Fruit fly (Drosophila melanogaster) whole organism, prepupa: ENCODE results near the gene Zmynd8.

ENCODE experiments used
- Blimp-1 ChIP-seq: fragments of 200-800 bp; sonication (Bioruptor generic); optimal IDR thresholded peaks from 3 replicates; lab custom pipeline; 2017; ENCODE audit warnings: missing biosample characterization, missing genetic modification characterization, mild to moderate bottlenecking, moderate library complexity, missing genetic modification reagents
- CG10631 ChIP-seq: fragments of 200-800 bp; sonication (Bioruptor generic); optimal IDR thresholded peaks from 2 replicates; lab custom pipeline; 2016; ENCODE audit warnings: missing biosample characterization, missing genetic modification characterization
- CG10669 ChIP-seq: fragments of 200-800 bp; sonication (Bioruptor generic); optimal IDR thresholded peaks from 3 replicates; lab custom pipeline; 2018; ENCODE audit warnings: missing biosample characterization, mild to moderate bottlenecking, missing genetic modification characterization, moderate library complexity
- CG11762 ChIP-seq: fragments of 200-800 bp; sonication (Bioruptor generic); optimal IDR thresholded peaks from 3 replicates; lab custom pipeline; 2016; ENCODE audit warnings: missing biosample characterization, missing genetic modification characterization; ENCODE audit not compliant: insufficient read depth
- CG11902 ChIP-seq: fragments of 200-800 bp; sonication (Bioruptor generic); optimal IDR thresholded peaks from 3 replicates; lab custom pipeline; 2016; ENCODE audit warnings: missing biosample characterization, missing genetic modification characterization
- CG15336 ChIP-seq: fragments of 200-800 bp; sonication (Bioruptor generic); IDR thresholded peaks from 2 replicates; pipeline ENCODE4 v1.3.6; 2022; ENCODE audit warnings: missing biosample characterization, missing genetic modification characterization
- CG1621 ChIP-seq: fragments of 200-800 bp; sonication (Bioruptor generic); optimal IDR thresholded peaks from 3 replicates; lab custom pipeline; 2018; ENCODE audit warnings: missing biosample characterization, mild to moderate bottlenecking, missing genetic modification characterization
- CG16779 ChIP-seq: fragments of 200-800 bp; sonication (Bioruptor generic); optimal IDR thresholded peaks from 3 replicates; lab custom pipeline; 2017; ENCODE audit warnings: missing biosample characterization, mild to moderate bottlenecking, missing genetic modification characterization
- CG3032 ChIP-seq: fragments of 200-800 bp; optimal IDR thresholded peaks from 2 replicates; lab custom pipeline; 2019; ENCODE audit warnings: missing biosample characterization, mild to moderate bottlenecking, missing genetic modification characterization, moderate library complexity
- CG31627 ChIP-seq: fragments of 200-800 bp; sonication (Bioruptor generic); optimal IDR thresholded peaks from 3 replicates; lab custom pipeline; 2016; ENCODE audit warnings: missing biosample characterization, missing genetic modification characterization
- CG32006 ChIP-seq: fragments of 200-800 bp; sonication (Bioruptor generic); optimal IDR thresholded peaks from 3 replicates; lab custom pipeline; 2017; ENCODE audit warnings: missing biosample characterization, mild to moderate bottlenecking, missing genetic modification characterization
- CG34406 ChIP-seq: fragments of 200-800 bp; sonication (Bioruptor generic); optimal IDR thresholded peaks from 3 replicates; lab custom pipeline; 2016; ENCODE audit warnings: missing biosample characterization, missing genetic modification characterization
- CG3919 ChIP-seq: fragments of 200-800 bp; sonication (Bioruptor generic); optimal IDR thresholded peaks from 3 replicates; lab custom pipeline; 2016; ENCODE audit warnings: missing biosample characterization, missing genetic modification characterization
- CG4318 ChIP-seq: fragments of 200-800 bp; sonication (Bioruptor generic); optimal IDR thresholded peaks from 3 replicates; lab custom pipeline; 2017; ENCODE audit warnings: missing biosample characterization, mild to moderate bottlenecking, missing genetic modification characterization
- CG6163 ChIP-seq: fragments of 200-800 bp; sonication (Bioruptor generic); IDR thresholded peaks from 3 replicates; pipeline ENCODE4 v1.3.6; 2022; ENCODE audit warnings: missing biosample characterization, missing genetic modification characterization
- CG6276 ChIP-seq: fragments of 200-800 bp; sonication (Bioruptor generic); optimal IDR thresholded peaks from 2 replicates; lab custom pipeline; 2017; ENCODE audit warnings: missing biosample characterization, mild to moderate bottlenecking, missing genetic modification characterization
- CG6792 ChIP-seq: fragments of 200-800 bp; sonication (Bioruptor generic); optimal IDR thresholded peaks from 3 replicates; lab custom pipeline; 2016; ENCODE audit warnings: missing biosample characterization, missing genetic modification characterization
- CG6808 ChIP-seq: fragments of 200-800 bp; sonication (Bioruptor generic); optimal IDR thresholded peaks from 3 replicates; lab custom pipeline; 2017; ENCODE audit warnings: missing biosample characterization, missing genetic modification characterization, mild to moderate bottlenecking, moderate library complexity, missing genetic modification reagents
- CG6854 ChIP-seq: fragments of 200-800 bp; sonication (Bioruptor generic); optimal IDR thresholded peaks from 2 replicates; lab custom pipeline; 2017; ENCODE audit warnings: missing biosample characterization, mild to moderate bottlenecking, missing genetic modification characterization
- CG7368 ChIP-seq: fragments of 200-800 bp; sonication (Bioruptor generic); optimal IDR thresholded peaks from 3 replicates; lab custom pipeline; 2016; ENCODE audit warnings: missing biosample characterization, missing genetic modification characterization
- CG8119 ChIP-seq: fragments of 200-800 bp; sonication (Bioruptor generic); IDR thresholded peaks from 3 replicates; pipeline ENCODE4 v1.3.6; 2022; ENCODE audit warnings: missing biosample characterization, missing genetic modification characterization
- CG8319 ChIP-seq: fragments of 200-800 bp; sonication (Bioruptor generic); optimal IDR thresholded peaks from 3 replicates; lab custom pipeline; 2016; ENCODE audit warnings: missing biosample characterization, missing genetic modification characterization
- CG8632 ChIP-seq: fragments of 200-800 bp; sonication (Bioruptor generic); optimal IDR thresholded peaks from 3 replicates; lab custom pipeline; 2016; ENCODE audit warnings: missing biosample characterization, missing genetic modification characterization
- CG9139 ChIP-seq: fragments of 200-800 bp; sonication (Bioruptor generic); optimal IDR thresholded peaks from 3 replicates; lab custom pipeline; 2017; ENCODE audit warnings: missing biosample characterization, mild to moderate bottlenecking, missing genetic modification characterization
- Eip93F ChIP-seq: fragments of 200-800 bp; sonication (Bioruptor generic); optimal IDR thresholded peaks from 2 replicates; lab custom pipeline; 2016; ENCODE audit warnings: missing biosample characterization, mild to moderate bottlenecking, missing genetic modification characterization
- Ets96B ChIP-seq: fragments of 200-800 bp; optimal IDR thresholded peaks from 2 replicates; lab custom pipeline; 2019; ENCODE audit warnings: missing biosample characterization, mild to moderate bottlenecking, missing genetic modification characterization, moderate library complexity
- Gug ChIP-seq: fragments of 200-800 bp; sonication (Bioruptor generic); IDR thresholded peaks from 2 replicates; pipeline ENCODE4 v1.3.6; 2022; ENCODE audit warnings: missing biosample characterization, missing genetic modification characterization
- Hr38 ChIP-seq: sonication (Bioruptor generic); optimal IDR thresholded peaks from 2 replicates; lab custom pipeline; 2016; ENCODE audit warnings: missing biosample characterization, missing genetic modification characterization
- Hr39 ChIP-seq: fragments of 200-800 bp; sonication (Bioruptor generic); optimal IDR thresholded peaks from 2 replicates; lab custom pipeline; 2016; ENCODE audit warnings: missing biosample characterization, missing genetic modification characterization
- Met ChIP-seq: fragments of 200-800 bp; sonication (Bioruptor generic); optimal IDR thresholded peaks from 3 replicates; lab custom pipeline; 2016; ENCODE audit warnings: missing biosample characterization, missing genetic modification characterization
- Smox ChIP-seq: fragments of 200-800 bp; sonication (Bioruptor generic); optimal IDR thresholded peaks from 3 replicates; lab custom pipeline; 2016; ENCODE audit warnings: missing biosample characterization, missing genetic modification characterization
- Sox102F ChIP-seq: fragments of 200-800 bp; sonication (Bioruptor generic); optimal IDR thresholded peaks from 2 replicates; lab custom pipeline; 2016; ENCODE audit warnings: missing biosample characterization, mild to moderate bottlenecking, missing genetic modification characterization
- Sox14 ChIP-seq: fragments of 200-800 bp; sonication (Bioruptor generic); optimal IDR thresholded peaks from 3 replicates; lab custom pipeline; 2016; ENCODE audit warnings: missing biosample characterization, missing genetic modification characterization
- Sox15 ChIP-seq: fragments of 200-800 bp; sonication (Bioruptor generic); optimal IDR thresholded peaks from 3 replicates; lab custom pipeline; 2016; ENCODE audit warnings: missing biosample characterization, missing genetic modification characterization
- achi ChIP-seq: fragments of 200-800 bp; sonication (Bioruptor generic); optimal IDR thresholded peaks from 3 replicates; lab custom pipeline; 2016; ENCODE audit warnings: missing biosample characterization, missing genetic modification characterization
- acj6 ChIP-seq: fragments of 200-800 bp; sonication (Bioruptor generic); optimal IDR thresholded peaks from 3 replicates; lab custom pipeline; 2016; ENCODE audit warnings: missing biosample characterization, missing genetic modification characterization
- cyc ChIP-seq: fragments of 200-800 bp; sonication (Bioruptor generic); optimal IDR thresholded peaks from 3 replicates; lab custom pipeline; 2016; ENCODE audit warnings: missing biosample characterization, missing genetic modification characterization
- dac ChIP-seq: fragments of 200-800 bp; sonication (Bioruptor generic); optimal IDR thresholded peaks from 2 replicates; lab custom pipeline; 2017; ENCODE audit warnings: missing biosample characterization, mild to moderate bottlenecking, missing genetic modification characterization
- dsx ChIP-seq: fragments of 200-800 bp; optimal IDR thresholded peaks from 3 replicates; lab custom pipeline; 2019; ENCODE audit warnings: missing biosample characterization, mild to moderate bottlenecking, missing genetic modification characterization, moderate library complexity; ENCODE audit not compliant: poor library complexity, severe bottlenecking
- eg ChIP-seq: fragments of 200-800 bp; sonication (Bioruptor generic); IDR thresholded peaks from 3 replicates; pipeline ENCODE4 v1.3.6; 2022; ENCODE audit warnings: missing biosample characterization, missing genetic modification characterization
- esn ChIP-seq: fragments of 200-800 bp; sonication (Bioruptor generic); optimal IDR thresholded peaks from 2 replicates; lab custom pipeline; 2016; ENCODE audit warnings: missing biosample characterization, mild to moderate bottlenecking, missing genetic modification characterization, moderate library complexity
- fd59A ChIP-seq: fragments of 200-800 bp; sonication (Bioruptor generic); optimal IDR thresholded peaks from 2 replicates; lab custom pipeline; 2017; ENCODE audit warnings: missing biosample characterization, mild to moderate bottlenecking, missing genetic modification characterization, missing genetic modification reagents
- fd85E ChIP-seq: fragments of 200-800 bp; sonication (Bioruptor generic); optimal IDR thresholded peaks from 3 replicates; lab custom pipeline; 2016; ENCODE audit warnings: missing biosample characterization, missing genetic modification characterization
- fkh ChIP-seq: fragments of 200-800 bp; sonication (Bioruptor generic); optimal IDR thresholded peaks from 3 replicates; lab custom pipeline; 2017; ENCODE audit warnings: missing biosample characterization, mild to moderate bottlenecking, missing genetic modification characterization, moderate library complexity
- lz ChIP-seq: fragments of 200-800 bp; sonication (Bioruptor generic); optimal IDR thresholded peaks from 3 replicates; lab custom pipeline; 2016; ENCODE audit warnings: missing biosample characterization, missing genetic modification characterization
- net ChIP-seq: fragments of 200-800 bp; sonication (Bioruptor generic); optimal IDR thresholded peaks from 3 replicates; lab custom pipeline; 2016; ENCODE audit warnings: missing biosample characterization, missing genetic modification characterization
- pdm3 ChIP-seq: fragments of 200-800 bp; sonication (Bioruptor generic); optimal IDR thresholded peaks from 3 replicates; lab custom pipeline; 2016; ENCODE audit warnings: missing biosample characterization, missing genetic modification characterization
- salr ChIP-seq, 2 experiments: fragments of 200-800 bp; sonication (Bioruptor generic); optimal IDR thresholded peaks; 3 replicates each; lab custom pipeline; 2016 to 2018; ENCODE audit warnings: missing biosample characterization in 2 of 2, missing genetic modification characterization in 2 of 2, mild to moderate bottlenecking in 1 of 2
- spab ChIP-seq: fragments of 200-800 bp; sonication (Bioruptor generic); optimal IDR thresholded peaks from 2 replicates; lab custom pipeline; 2017; ENCODE audit warnings: missing biosample characterization, mild to moderate bottlenecking, missing genetic modification characterization, missing genetic modification reagents
- ss ChIP-seq, 2 experiments: fragments of 200-800 bp; sonication (Bioruptor generic); optimal IDR thresholded peaks; 2 replicates in 1 of 2; 3 replicates in 1 of 2; lab custom pipeline; 2017 to 2018; ENCODE audit warnings: mild to moderate bottlenecking in 2 of 2, missing biosample characterization in 2 of 2, missing genetic modification characterization in 2 of 2, moderate library complexity in 1 of 2
- svp ChIP-seq: fragments of 200-800 bp; sonication (Bioruptor generic); peaks from one replicate; lab custom pipeline; 2016; ENCODE audit warnings: missing biosample characterization, missing genetic modification characterization
- topi ChIP-seq: fragments of 200-800 bp; sonication (Bioruptor generic); optimal IDR thresholded peaks from 3 replicates; lab custom pipeline; 2016; ENCODE audit warnings: missing biosample characterization, missing genetic modification characterization

Zmynd8 gene

DNA sequence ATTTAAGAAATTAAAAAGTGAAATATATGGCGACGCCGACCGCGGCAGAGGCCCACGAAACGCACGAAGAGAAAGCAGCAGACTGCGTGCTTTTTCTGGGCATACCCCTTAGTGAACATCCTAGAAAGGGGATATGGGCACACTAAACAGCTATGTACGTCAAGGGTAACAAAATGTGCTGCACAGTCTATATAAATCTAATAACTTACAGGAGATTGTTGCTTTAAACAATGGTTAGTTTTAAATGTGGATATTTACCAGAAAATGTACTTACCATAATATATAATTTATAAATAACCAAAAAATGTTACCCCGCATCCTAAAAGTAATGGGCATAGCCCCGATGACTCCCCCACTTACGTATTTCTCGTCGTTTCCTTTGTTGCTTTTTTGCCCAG lies 48.9 kb downstream of the Zmynd8 start:
- TF ChIP-seq eg (GFP tag; lab: Robert Waterston, UW) (no peak), fd85E (no peak), CG10631 (GFP tag; lab: Kevin White, UChicago) (peak; percentile 35), CG6792 (peak; percentile 54), CG31627 (GFP tag; lab: Kevin White, UChicago) (peak; percentile 28), Sox15 (GFP tag; lab: Kevin White, UChicago) (peak; percentile 16), CG3032 (peak; percentile 39), CG6276 (GFP tag; lab: Kevin White, UChicago) (no peak), CG11902 (GFP tag; lab: Kevin White, UChicago) (peak; percentile 10), CG8119 (GFP tag; lab: Robert Waterston, UW) (no peak), Eip93F (peak; percentile 6), Hr39 (GFP tag; lab: Kevin White, UChicago) (peak; percentile 40), fd59A (GFP tag; lab: Kevin White, UChicago) (no peak), CG4318 (GFP tag; lab: Kevin White, UChicago) (peak; percentile 22), fkh (GFP tag; lab: Kevin White, UChicago) (no peak), dac (GFP tag; lab: Kevin White, UChicago) (no peak), net (GFP tag; lab: Kevin White, UChicago) (no peak), CG9139 (no peak), CG7368 (GFP tag; lab: Kevin White, UChicago) (no peak), spab (peak; percentile 21), Sox14 (peak; percentile 26), topi (GFP tag; lab: Kevin White, UChicago) (peak; percentile 46), CG11762 (GFP tag; lab: Kevin White, UChicago) (peak; percentile 2), cyc (GFP tag; lab: Kevin White, UChicago) (peak; percentile 59), CG8632 (GFP tag; lab: Kevin White, UChicago) (peak; percentile 27), CG6808 (GFP tag; lab: Kevin White, UChicago) (peak; percentile 27), CG6163 (no peak), Blimp-1 (peak; percentile 40), ss (GFP tag; optimal IDR thresholded peaks at IDR 0.05; lab: Kevin White, UChicago) (no peak), Sox102F (GFP tag; lab: Kevin White, UChicago) (peak; percentile 54), CG1621 (tag; lab: Kevin White, UChicago) (no peak), Smox (GFP tag; lab: Kevin White, UChicago) (peak; percentile 36), pdm3 (GFP tag; lab: Kevin White, UChicago) (peak; percentile 47), dsx (GFP tag; lab: Kevin White, UChicago) (no peak), CG16779 (tag; lab: Kevin White, UChicago) (no peak), CG32006 (peak; percentile 45), Gug (GFP tag; lab: Robert Waterston, UW) (no peak), CG15336 (GFP tag; lab: Robert Waterston, UW) (0 out of 2 replicates have a peak, but pooled peaks have one; percentile 14), CG3919 (GFP tag; lab: Kevin White, UChicago) (peak; percentile 31), Met (GFP tag; lab: Kevin White, UChicago) (peak; percentile 45), CG8319 (peak; percentile 44), esn (GFP tag; lab: Kevin White, UChicago) (peak; percentile 49), lz (GFP tag; lab: Kevin White, UChicago) (peak; percentile 13), CG6854 (no peak), Ets96B (peak; percentile 8), CG34406 (GFP tag; lab: Kevin White, UChicago) (peak; percentile 47), svp (GFP tag; lab: Kevin White, UChicago) (peak; percentile 74), salr (GFP tag; optimal IDR thresholded peaks at IDR 0.05; lab: Kevin White, UChicago) (no peak), acj6 (GFP tag; lab: Kevin White, UChicago) (peak; percentile 59), CG10669 (GFP tag; lab: Kevin White, UChicago) (no peak), achi (GFP tag; lab: Kevin White, UChicago) (peak; percentile 53), Hr38 (no peak)
